Worm (Caenorhabditis elegans) whole organism, early embryonic: ENCODE data around the gene cpna-2.

Experiments used
- B0310.2 ChIP-seq: sonication (generic microtip); optimal IDR thresholded peaks from 2 replicates; lab custom pipeline; 2016; ENCODE audit warnings: mild to moderate bottlenecking, missing genetic modification characterization, missing compliant biosample characterization
- aly-1 ChIP-seq: sonication (generic microtip); optimal IDR thresholded peaks from 2 replicates; lab custom pipeline; 2016; ENCODE audit warnings: missing genetic modification characterization, missing compliant biosample characterization
- ama-1 ChIP-seq: fragments of 150-350 bp; optimal IDR thresholded peaks from 2 replicates; lab custom pipeline; 2014
- ceh-13 ChIP-seq: fragments of 200-800 bp; sonication (Bioruptor generic); optimal IDR thresholded peaks from 2 replicates; lab custom pipeline; 2018; ENCODE audit warnings: mild to moderate bottlenecking, missing genetic modification characterization, missing compliant biosample characterization
- ceh-36 ChIP-seq: sonication (generic microtip); optimal IDR thresholded peaks from 2 replicates; lab custom pipeline; 2016; ENCODE audit warnings: missing genetic modification characterization, inconsistent platforms, missing compliant biosample characterization
- flt-1 ChIP-seq: fragments of 200-800 bp; sonication (Bioruptor generic); IDR thresholded peaks from 2 replicates; pipeline ENCODE4 v1.3.6; 2022; ENCODE audit warnings: missing genetic modification characterization, missing compliant biosample characterization
- hnd-1 ChIP-seq: sonication (generic microtip); optimal IDR thresholded peaks from 2 replicates; lab custom pipeline; 2016; ENCODE audit warnings: missing genetic modification characterization, missing compliant biosample characterization
- scrt-1 ChIP-seq: fragments of 200-800 bp; sonication (Bioruptor generic); IDR thresholded peaks from 2 replicates; pipeline ENCODE4 v1.3.6; 2022; ENCODE audit warnings: missing genetic modification characterization, missing compliant biosample characterization
- sea-1 ChIP-seq: fragments of 200-800 bp; sonication (Bioruptor generic); conservative IDR thresholded peaks from 2 replicates; pipeline ENCODE4 v1.3.6; 2022; ENCODE audit warnings: missing genetic modification characterization, missing compliant biosample characterization
- tbx-11 ChIP-seq: fragments of 200-800 bp; sonication (Bioruptor generic); IDR thresholded peaks from 2 replicates; pipeline ENCODE4 v1.3.6; 2022; ENCODE audit warnings: missing genetic modification characterization, missing compliant biosample characterization
- tbx-37 ChIP-seq: fragments of 200-800 bp; sonication (Bioruptor generic); conservative IDR thresholded peaks from 2 replicates; pipeline ENCODE4 v1.3.6; 2022; ENCODE audit warnings: missing genetic modification reagents, missing genetic modification characterization, missing compliant biosample characterization
- tra-4 ChIP-seq: sonication (generic microtip); optimal IDR thresholded peaks from 2 replicates; lab custom pipeline; 2017; ENCODE audit warnings: missing genetic modification characterization, missing compliant biosample characterization

ce11 chrII:7695636-7696035 lies 29.1 kb upstream of the cpna-2 start:
- no peak for TF ChIP-seq aly-1 (tag; lab: Kevin White, UChicago)
- no peak for TF ChIP-seq ama-1 (lab: Kevin White, UChicago)
- no peak for TF ChIP-seq hnd-1
- TF ChIP-seq ceh-13 (GFP tag; lab: Kevin White, UChicago): no peak
- no peak for TF ChIP-seq tra-4 (tag; lab: Kevin White, UChicago)
- TF ChIP-seq flt-1 (GFP tag; lab: Robert Waterston, UW): no peak
- TF ChIP-seq tbx-11 (GFP tag; lab: Robert Waterston, UW): no peak
- TF ChIP-seq B0310.2 (tag; lab: Kevin White, UChicago): no peak
- no peak for TF ChIP-seq scrt-1 (GFP tag; lab: Robert Waterston, UW)
- TF ChIP-seq sea-1 (GFP tag; lab: Robert Waterston, UW): no peak
- no peak for TF ChIP-seq ceh-36 (tag; lab: Kevin White, UChicago)
- no peak for TF ChIP-seq tbx-37 (GFP tag; lab: Robert Waterston, UW)
